Worm (Caenorhabditis elegans) whole organism, midembryonic: ENCODE measurements around the gene F13A7.12.
"Not testable (repeated sequence)": the region's sequence is repeated elsewhere in the genome, so short reads cannot be mapped to it uniquely, and the experiment has no call there.

Experiments used
- T22C8.4 ChIP-seq: fragments of 200-800 bp; sonication (Bioruptor generic); IDR thresholded peaks from 2 replicates; pipeline ENCODE4 v1.3.6; 2022; ENCODE audit warnings: missing genetic modification characterization, missing compliant biosample characterization
- cog-1 ChIP-seq: sonication (generic microtip); optimal IDR thresholded peaks from 2 replicates; lab custom pipeline; 2016; ENCODE audit warnings: missing genetic modification characterization, missing compliant biosample characterization
- flt-1 ChIP-seq: fragments of 200-800 bp; sonication (Bioruptor generic); IDR thresholded peaks from 2 replicates; pipeline ENCODE4 v1.3.6; 2022; ENCODE audit warnings: missing genetic modification characterization, missing compliant biosample characterization
- klf-2 ChIP-seq: fragments of 200-800 bp; sonication (Bioruptor generic); conservative IDR thresholded peaks from 2 replicates; pipeline ENCODE4 v1.3.6; 2022; ENCODE audit warnings: missing genetic modification reagents, missing genetic modification characterization, missing compliant biosample characterization
- med-1 ChIP-seq: sonication (generic microtip); optimal IDR thresholded peaks from 2 replicates; lab custom pipeline; 2017; ENCODE audit warnings: missing genetic modification characterization, mild to moderate bottlenecking, missing compliant biosample characterization, antibody characterized with exemption, missing genetic modification reagents; ENCODE audit not compliant: insufficient read depth
- ref-1 ChIP-seq: fragments of 200-800 bp; sonication (Bioruptor generic); conservative IDR thresholded peaks from 2 replicates; pipeline ENCODE4 v1.3.6; 2022; ENCODE audit warnings: missing genetic modification reagents, missing genetic modification characterization, missing compliant biosample characterization
- tab-1 ChIP-seq: fragments of 200-800 bp; sonication (Bioruptor generic); IDR thresholded peaks from 2 replicates; pipeline ENCODE4 v1.3.6; 2022; ENCODE audit warnings: missing genetic modification characterization, missing compliant biosample characterization
- ztf-23 ChIP-seq: fragments of 200-800 bp; sonication (Bioruptor generic); IDR thresholded peaks from 2 replicates; pipeline ENCODE4 v1.3.6; 2022; ENCODE audit warnings: missing genetic modification reagents, missing genetic modification characterization, missing compliant biosample characterization
- ztf-29 ChIP-seq: fragments of 200-800 bp; sonication (Bioruptor generic); IDR thresholded peaks from 2 replicates; pipeline ENCODE4 v1.3.6; 2022; ENCODE audit warnings: missing genetic modification reagents, missing genetic modification characterization, missing compliant biosample characterization

The F13A7.12 gene

DNA sequence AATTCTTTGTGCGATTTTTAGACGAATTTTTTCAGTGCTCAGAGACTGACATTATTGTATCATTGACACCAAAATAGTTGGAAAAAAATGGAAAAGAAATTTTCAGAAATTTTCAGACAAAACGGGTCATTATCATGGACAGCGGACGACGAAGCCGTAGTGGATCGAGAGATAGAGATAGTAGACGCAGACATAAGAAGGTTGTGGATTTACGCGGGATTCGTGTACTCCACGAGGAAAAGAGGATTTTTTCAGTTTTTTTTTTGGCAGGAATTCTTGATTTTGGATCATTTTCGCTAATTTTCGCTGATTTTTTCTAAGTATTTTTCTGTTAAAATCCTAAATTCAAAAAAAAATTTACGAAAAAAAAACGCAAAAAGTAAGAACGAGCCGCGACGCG lies 28.3 kb upstream of the F13A7.12 start, which contains the start of gene W08G11.3:
Gene W08G11.3, plus strand, starts transcription at position 107 of the 400 bp plus-strand sequence.
- TF ChIP-seq T22C8.4 (GFP tag; lab: Robert Waterston, UW): no peak
- TF ChIP-seq med-1 (GFP tag; lab: Kevin White, UChicago): no peak
- TF ChIP-seq tab-1: no peak
- TF ChIP-seq ztf-23 (GFP tag; lab: Robert Waterston, UW): no peak
- TF ChIP-seq cog-1 (tag; lab: Kevin White, UChicago): no peak
- no peak for TF ChIP-seq klf-2 (GFP tag; lab: Robert Waterston, UW)
- TF ChIP-seq flt-1 (GFP tag; lab: Robert Waterston, UW): no peak
- no peak for TF ChIP-seq ref-1 (GFP tag; lab: Robert Waterston, UW)

DNA sequence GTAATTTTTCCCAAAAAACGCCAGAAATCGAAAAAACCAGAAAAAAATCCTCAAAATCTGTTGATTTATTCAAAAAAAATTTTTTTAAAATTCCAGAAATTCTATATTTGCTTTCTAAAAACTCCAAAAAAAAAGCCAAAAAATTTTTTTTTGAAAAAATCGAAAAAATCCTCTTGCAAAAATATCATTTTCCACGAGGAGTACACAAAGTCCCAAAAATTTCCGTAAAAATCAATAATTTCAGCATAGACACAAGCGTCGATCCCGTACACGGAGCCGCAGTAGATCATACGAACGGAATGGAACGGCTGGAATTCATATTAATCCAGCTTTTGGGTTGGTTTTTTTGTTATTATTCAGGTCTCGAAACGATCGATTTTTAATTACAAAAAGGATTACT lies 27.7 kb upstream of the F13A7.12 start:
- TF ChIP-seq T22C8.4 (GFP tag; lab: Robert Waterston, UW) (peak; percentile 53; the same call in 1 of the 2 replicates), ztf-23 (GFP tag; lab: Robert Waterston, UW) (no peak)

DNA sequence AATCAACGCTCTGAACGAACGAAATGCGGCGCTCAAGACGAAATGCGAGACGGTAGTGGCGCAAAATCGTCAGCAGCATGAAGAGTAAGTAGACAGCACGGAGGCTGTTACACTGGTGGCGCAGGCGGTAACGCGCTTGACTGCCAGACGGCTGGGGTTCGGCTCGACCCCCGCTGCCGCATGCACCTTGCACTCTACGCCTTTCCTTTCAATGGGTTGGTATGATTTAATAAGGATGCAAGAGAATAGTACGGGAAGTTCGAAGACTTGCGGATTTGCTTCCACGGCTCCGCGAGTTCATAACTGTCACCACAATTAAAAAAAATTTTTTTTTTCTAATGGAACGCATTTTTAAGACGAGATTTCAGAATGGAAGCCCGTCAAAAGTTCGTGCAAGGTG lies 25.8 kb upstream of the F13A7.12 start:
- peak; percentile 61 for TF ChIP-seq ref-1 (GFP tag; lab: Robert Waterston, UW)
- TF ChIP-seq flt-1 (GFP tag; lab: Robert Waterston, UW): peak; percentile 90
- TF ChIP-seq ztf-23 (GFP tag; lab: Robert Waterston, UW): peak; percentile 79
- peak; percentile 32 for TF ChIP-seq med-1 (GFP tag; lab: Kevin White, UChicago)
- TF ChIP-seq ztf-29: no peak
- TF ChIP-seq cog-1 (tag; lab: Kevin White, UChicago): peak; percentile 34
- TF ChIP-seq tab-1: peak; percentile 83
- peak; percentile 68; the same call in 1 of the 2 replicates for TF ChIP-seq klf-2 (GFP tag; lab: Robert Waterston, UW)
- TF ChIP-seq T22C8.4 (GFP tag; lab: Robert Waterston, UW): peak; percentile 58; the same call in 1 of the 2 replicates

DNA sequence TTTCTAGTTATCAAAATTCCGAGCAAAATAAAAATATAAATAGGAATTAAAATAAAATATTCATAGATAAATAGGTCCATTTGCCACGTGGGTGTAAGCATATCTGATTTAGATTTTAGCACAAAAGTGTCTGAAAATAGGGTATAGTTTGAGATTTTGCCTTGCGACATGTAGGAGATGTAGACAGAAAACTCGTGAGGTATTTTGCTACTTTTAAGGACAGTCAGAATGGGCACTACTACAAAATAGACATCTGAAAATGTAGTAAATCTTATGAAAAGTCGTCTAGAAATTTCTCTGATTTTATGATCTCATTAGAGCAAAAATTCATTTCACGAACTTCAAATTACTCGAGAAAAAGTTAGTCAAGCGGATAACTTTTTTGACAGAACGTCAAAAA lies 21.2 kb upstream of the F13A7.12 start, which contains the start of gene srv-34:
Gene srv-34, minus strand, starts transcription at position 101 of the 400 bp plus-strand sequence.
- TF ChIP-seq flt-1 (GFP tag; lab: Robert Waterston, UW): no peak
- no peak for TF ChIP-seq T22C8.4 (GFP tag; lab: Robert Waterston, UW)
- TF ChIP-seq ztf-29: no peak
- TF ChIP-seq ztf-23 (GFP tag; lab: Robert Waterston, UW): no peak
- no peak for TF ChIP-seq cog-1 (tag; lab: Kevin White, UChicago)
- TF ChIP-seq ref-1 (GFP tag; lab: Robert Waterston, UW): no peak
- TF ChIP-seq klf-2 (GFP tag; lab: Robert Waterston, UW): no peak
- TF ChIP-seq med-1 (GFP tag; lab: Kevin White, UChicago): no peak
- no peak for TF ChIP-seq tab-1

DNA sequence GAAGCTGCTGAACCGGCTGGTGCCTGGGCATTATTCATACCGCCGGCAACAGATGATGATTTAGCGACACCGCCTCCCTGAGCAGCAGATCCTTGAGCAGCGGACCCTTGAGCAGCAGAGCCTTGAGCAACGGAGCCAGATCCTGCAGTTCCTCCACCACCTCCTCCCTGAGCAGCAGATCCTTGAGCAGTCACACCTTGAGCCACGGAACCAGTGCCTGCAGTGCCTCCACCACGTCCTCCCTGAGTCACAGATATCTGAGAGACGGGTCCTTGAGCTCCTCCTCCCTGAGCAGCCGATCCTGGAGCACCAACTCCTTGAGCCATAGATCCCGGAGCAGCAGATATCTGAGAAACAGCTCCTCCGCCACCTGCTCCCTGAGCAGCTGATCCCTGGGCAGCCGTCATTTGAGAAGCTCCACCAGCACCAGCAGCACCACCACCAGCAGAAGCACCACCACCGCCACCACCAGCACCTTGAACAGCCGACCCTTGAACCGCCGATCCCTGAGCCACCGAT lies 19.4 kb upstream of the F13A7.12 start:
- TF ChIP-seq klf-2 (GFP tag; lab: Robert Waterston, UW) (no peak), cog-1 (tag; lab: Kevin White, UChicago) (no peak), flt-1 (GFP tag; lab: Robert Waterston, UW) (no peak), ztf-29 (no peak)

DNA sequence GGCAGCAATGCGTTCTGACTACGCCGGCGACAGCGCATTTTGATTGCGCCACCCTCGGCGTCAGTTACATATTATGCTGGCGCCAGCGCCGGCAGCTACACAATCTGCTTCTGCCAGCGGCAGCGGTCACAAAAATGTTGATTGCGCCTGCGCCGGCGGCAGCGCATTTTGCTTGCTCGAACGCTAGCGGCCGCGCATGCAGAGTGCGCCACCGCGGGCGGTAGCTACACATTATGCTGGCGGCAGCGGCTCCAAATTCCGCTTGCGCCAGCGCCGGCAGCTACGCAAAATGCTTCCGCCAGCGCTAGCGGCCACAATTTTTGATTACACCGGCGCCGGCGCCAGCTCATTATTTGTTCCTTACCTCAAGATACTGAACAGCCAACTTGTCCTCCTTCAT lies 18.7 kb upstream of the F13A7.12 start:
- TF ChIP-seq tab-1 (no peak), flt-1 (GFP tag; lab: Robert Waterston, UW) (0 out of 2 replicates have a peak, but pooled peaks have one; percentile 28), ztf-29 (no peak), klf-2 (GFP tag; lab: Robert Waterston, UW) (no peak), ref-1 (GFP tag; lab: Robert Waterston, UW) (no peak)

DNA sequence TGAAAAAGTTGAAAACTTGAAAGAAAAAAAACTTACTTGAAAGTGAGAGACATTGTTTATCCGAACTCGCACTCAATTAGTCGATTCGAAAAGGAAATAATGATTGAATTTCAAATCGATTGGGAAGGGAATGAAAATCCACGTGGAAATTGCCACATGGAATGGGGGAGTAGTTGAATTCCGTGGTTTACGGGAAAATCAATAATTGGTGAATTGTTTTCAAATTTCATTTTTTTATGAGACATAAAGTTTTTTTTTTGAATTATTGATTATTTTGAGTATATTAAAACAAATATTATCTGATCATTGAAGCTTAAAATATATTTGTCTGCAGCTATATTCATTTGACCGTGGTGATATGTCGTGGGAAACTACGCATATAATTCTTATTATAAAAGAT lies 18.0 kb upstream of the F13A7.12 start, which contains the start of gene F13A7.1:
Gene F13A7.1, minus strand, starts transcription at position 101 of the 400 bp plus-strand sequence.
- no peak for TF ChIP-seq med-1 (GFP tag; lab: Kevin White, UChicago)
- TF ChIP-seq cog-1 (tag; lab: Kevin White, UChicago): no peak
- no peak for TF ChIP-seq ref-1 (GFP tag; lab: Robert Waterston, UW)
- no peak for TF ChIP-seq klf-2 (GFP tag; lab: Robert Waterston, UW)
- no peak for TF ChIP-seq flt-1 (GFP tag; lab: Robert Waterston, UW)
- no peak for TF ChIP-seq ztf-29
- no peak for TF ChIP-seq ztf-23 (GFP tag; lab: Robert Waterston, UW)
- TF ChIP-seq tab-1: no peak
- no peak for TF ChIP-seq T22C8.4 (GFP tag; lab: Robert Waterston, UW)

DNA sequence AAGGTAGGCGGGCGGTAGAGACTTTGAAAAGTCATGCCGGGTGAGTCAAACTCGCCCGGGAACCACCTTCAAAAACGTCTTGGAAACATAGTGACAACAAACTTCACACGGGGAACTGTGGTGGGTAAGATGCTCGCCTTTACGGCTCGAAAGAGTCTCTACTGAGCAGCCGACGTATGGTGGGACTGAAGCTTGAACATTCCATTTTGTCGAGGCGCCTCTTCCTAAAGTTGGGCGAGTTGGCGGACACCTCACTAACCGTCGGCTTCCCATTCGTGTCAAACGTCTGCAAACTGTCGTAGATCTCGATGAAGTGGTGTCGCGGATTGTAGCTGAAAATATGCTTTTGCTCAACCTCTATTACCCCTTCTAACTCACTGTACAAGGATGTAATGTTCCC lies 12.9 kb upstream of the F13A7.12 start:
- no peak for TF ChIP-seq med-1 (GFP tag; lab: Kevin White, UChicago)
- no peak for TF ChIP-seq tab-1
- no peak for TF ChIP-seq ztf-29
- TF ChIP-seq ref-1 (GFP tag; lab: Robert Waterston, UW): no peak
- no peak for TF ChIP-seq ztf-23 (GFP tag; lab: Robert Waterston, UW)
- no peak for TF ChIP-seq klf-2 (GFP tag; lab: Robert Waterston, UW)
- no peak for TF ChIP-seq cog-1 (tag; lab: Kevin White, UChicago)
- no peak for TF ChIP-seq flt-1 (GFP tag; lab: Robert Waterston, UW)
- no peak for TF ChIP-seq T22C8.4 (GFP tag; lab: Robert Waterston, UW)

DNA sequence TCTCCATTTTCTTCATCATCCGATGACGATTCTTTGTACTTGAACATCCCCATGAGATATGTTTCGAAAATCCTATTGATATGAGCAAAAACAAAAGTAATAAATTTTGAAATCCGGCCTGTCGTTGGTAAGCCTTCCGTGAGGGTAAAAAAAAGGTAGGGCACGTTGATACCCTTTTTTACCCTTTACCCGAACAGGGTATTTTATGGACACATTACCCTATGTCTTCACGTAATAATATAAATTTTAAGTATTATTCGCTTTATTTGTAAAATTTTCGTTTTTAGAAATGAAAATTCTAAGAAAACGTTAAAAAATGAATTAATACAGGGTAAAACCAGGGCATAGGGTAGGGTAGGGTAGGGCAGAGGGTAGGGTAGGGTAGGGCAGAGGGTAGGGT lies 12.1 kb upstream of the F13A7.12 start, which contains the start of gene F13A7.7:
Gene F13A7.7, minus strand, starts transcription at position 101 of the 400 bp plus-strand sequence.
- not testable (repeated sequence) for TF ChIP-seq flt-1 (GFP tag; lab: Robert Waterston, UW); tab-1; cog-1 (tag; lab: Kevin White, UChicago)

DNA sequence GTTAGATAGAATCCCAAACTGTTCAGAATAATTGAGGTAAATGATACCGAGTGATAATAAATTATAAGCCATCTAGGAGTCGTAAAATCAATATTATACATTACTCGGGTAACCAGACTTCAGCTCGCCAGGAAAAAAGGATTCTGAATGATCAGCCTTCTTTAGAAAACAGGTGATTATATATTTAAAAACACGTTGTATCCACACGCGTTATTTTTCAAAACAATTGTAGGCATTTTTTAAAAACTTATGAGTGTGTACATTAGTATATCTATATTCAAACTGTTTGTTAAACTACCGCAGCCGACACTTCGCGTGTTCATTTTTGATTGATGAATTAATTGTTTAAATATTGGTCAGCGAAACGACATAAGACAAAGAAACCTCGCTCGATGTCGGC lies 7.6 kb upstream of the F13A7.12 start, which contains the start of gene sri-65:
Gene sri-65, minus strand, starts transcription at position 101 of the 400 bp plus-strand sequence.
- TF ChIP-seq cog-1 (tag; lab: Kevin White, UChicago) (no peak), ztf-29 (no peak), T22C8.4 (GFP tag; lab: Robert Waterston, UW) (no peak), flt-1 (GFP tag; lab: Robert Waterston, UW) (no peak), ref-1 (GFP tag; lab: Robert Waterston, UW) (no peak), tab-1 (no peak), med-1 (GFP tag; lab: Kevin White, UChicago) (no peak), ztf-23 (GFP tag; lab: Robert Waterston, UW) (no peak), klf-2 (GFP tag; lab: Robert Waterston, UW) (no peak)
